Worm (Caenorhabditis elegans): ENCODE data around the gene dnc-4.

- no peak for TF ChIP-seq snpc-4 (tag; optimal IDR thresholded peaks at IDR 0.05)
- TF ChIP-seq elt-3 (tag; optimal IDR thresholded peaks at IDR 0.05) = no peak
Observed at ce11 chrIV:8028372-8028771, 8.8 kb upstream of the dnc-4 start.
